Fruit fly (Drosophila melanogaster): ENCODE measurements around the gene Prx6a.

The Prx6a gene

dm6 chr2L:2878188-2878587 lies at the start of gene Prx6a, which contains the start of gene Sbat (continued):
- TF ChIP-seq Neu2 (GFP tag; optimal IDR thresholded peaks at IDR 0.05; ENCODE audit: borderline replicate concordance) (peak; percentile 75), unpg (GFP tag; optimal IDR thresholded peaks at IDR 0.05) (peak; percentile 74), CG15011 (GFP tag; optimal IDR thresholded peaks at IDR 0.05) (peak; percentile 24), CG15601 (tag; optimal IDR thresholded peaks at IDR 0.05) (peak; percentile 53), crp (GFP tag; optimal IDR thresholded peaks at IDR 0.05) (peak; percentile 93 to 98), CoRest (tag; optimal IDR thresholded peaks at IDR 0.05) (peak; percentile 86), CG4282 (GFP tag; optimal IDR thresholded peaks at IDR 0.05) (peak; percentile 36), pnt (GFP tag; optimal IDR thresholded peaks at IDR 0.05) (peak; percentile 66), Atf-2 (GFP tag; optimal IDR thresholded peaks at IDR 0.05) (peak; percentile 5), cwo (GFP tag; optimal IDR thresholded peaks at IDR 0.05) (peak; percentile 30), lov (optimal IDR thresholded peaks at IDR 0.05) (no peak), lov (GFP tag; IDR thresholded peaks at IDR 0.05) (no peak), CG2875 (GFP tag; optimal IDR thresholded peaks at IDR 0.05) (no peak), CG16815 (GFP tag; optimal IDR thresholded peaks at IDR 0.05) (peak; percentile 48), jing (GFP tag; optimal IDR thresholded peaks at IDR 0.05) (peak; percentile 49), Bdp1 (GFP tag; optimal IDR thresholded peaks at IDR 0.05) (peak; percentile 57), CG34224 (GFP tag; IDR thresholded peaks at IDR 0.05; ENCODE audit: partially characterized antibody) (no peak), CG13775 (GFP tag; optimal IDR thresholded peaks at IDR 0.05) (peak; percentile 69), Doc2 (GFP tag; IDR thresholded peaks at IDR 0.05) (peak; percentile 10; the same call in 1 of the 2 replicates), ems (GFP tag; optimal IDR thresholded peaks at IDR 0.05) (no peak), Dip3 (GFP tag; optimal IDR thresholded peaks at IDR 0.05) (peak; percentile 67), CG31441 (GFP tag; IDR thresholded peaks at IDR 0.05) (peak; percentile 34), nom (GFP tag; optimal IDR thresholded peaks at IDR 0.05) (peak; percentile 32), ac (GFP tag; optimal IDR thresholded peaks at IDR 0.05) (no peak), CG1233 (GFP tag; optimal IDR thresholded peaks at IDR 0.05) (peak; percentile 72), CG18262 (tag; optimal IDR thresholded peaks at IDR 0.05) (peak; percentile 63), az2 (GFP tag; optimal IDR thresholded peaks at IDR 0.05) (peak; percentile 57), Oaz (GFP tag; IDR thresholded peaks at IDR 0.05) (0 out of 2 replicates have a peak, but pooled peaks have one; percentile 20), pum (GFP tag; optimal IDR thresholded peaks at IDR 0.05) (peak; percentile 77), CG1529 (GFP tag; optimal IDR thresholded peaks at IDR 0.05) (peak; percentile 11), sr (GFP tag; IDR thresholded peaks at IDR 0.05) (0 out of 3 replicates have a peak, but pooled peaks have one; percentile 45), CG12236 (GFP tag; optimal IDR thresholded peaks at IDR 0.05) (peak; percentile 18), dm (GFP tag; optimal IDR thresholded peaks at IDR 0.05) (peak; percentile 44), TFAM (GFP tag; optimal IDR thresholded peaks at IDR 0.05) (no peak), fu2 (GFP tag; optimal IDR thresholded peaks at IDR 0.05) (peak; percentile 66), pb (GFP tag; optimal IDR thresholded peaks at IDR 0.05) (peak; percentile 44), CG7745 (tag; optimal IDR thresholded peaks at IDR 0.05) (no peak), Adf1 (GFP tag; IDR thresholded peaks at IDR 0.05) (no peak), CG3995 (GFP tag; optimal IDR thresholded peaks at IDR 0.05) (peak; percentile 34), CG9817 (tag; optimal IDR thresholded peaks at IDR 0.05) (peak; percentile 85), HLH3B (GFP tag; IDR thresholded peaks at IDR 0.05) (peak; percentile 63; the same call in 1 of the 2 replicates), eve (GFP tag; optimal IDR thresholded peaks at IDR 0.05) (no peak), CG9727 (GFP tag; optimal IDR thresholded peaks at IDR 0.05) (peak; percentile 49), CG8478 (optimal IDR thresholded peaks at IDR 0.05) (peak; percentile 88), gcm2 (GFP tag; optimal IDR thresholded peaks at IDR 0.05) (peak; percentile 58), CG13424 (tag; optimal IDR thresholded peaks at IDR 0.05) (peak; percentile 88), Mad (GFP tag; optimal IDR thresholded peaks at IDR 0.05) (peak; percentile 46), ken (GFP tag; IDR thresholded peaks at IDR 0.05) (peak; percentile 60; the same call in 2 of the 3 replicates), CG12659 (GFP tag; optimal IDR thresholded peaks at IDR 0.05) (peak; percentile 73), Vsx1 (GFP tag; optimal IDR thresholded peaks at IDR 0.05) (peak; percentile 31), Hand (GFP tag; optimal IDR thresholded peaks at IDR 0.05) (no peak)
